Worm (Caenorhabditis elegans) whole organism, midembryonic: ENCODE results near the gene rtfo-1.

Source experiments
- T22C8.4 ChIP-seq: fragments of 200-800 bp; sonication (Bioruptor generic); IDR thresholded peaks from 2 replicates; pipeline ENCODE4 v1.3.6; 2022; ENCODE audit warnings: missing genetic modification characterization, missing compliant biosample characterization
- cog-1 ChIP-seq: sonication (generic microtip); optimal IDR thresholded peaks from 2 replicates; lab custom pipeline; 2016; ENCODE audit warnings: missing genetic modification characterization, missing compliant biosample characterization
- flt-1 ChIP-seq: fragments of 200-800 bp; sonication (Bioruptor generic); IDR thresholded peaks from 2 replicates; pipeline ENCODE4 v1.3.6; 2022; ENCODE audit warnings: missing genetic modification characterization, missing compliant biosample characterization
- klf-2 ChIP-seq: fragments of 200-800 bp; sonication (Bioruptor generic); conservative IDR thresholded peaks from 2 replicates; pipeline ENCODE4 v1.3.6; 2022; ENCODE audit warnings: missing genetic modification reagents, missing genetic modification characterization, missing compliant biosample characterization
- med-1 ChIP-seq: sonication (generic microtip); optimal IDR thresholded peaks from 2 replicates; lab custom pipeline; 2017; ENCODE audit warnings: missing genetic modification characterization, mild to moderate bottlenecking, missing compliant biosample characterization, antibody characterized with exemption, missing genetic modification reagents; ENCODE audit not compliant: insufficient read depth
- ref-1 ChIP-seq: fragments of 200-800 bp; sonication (Bioruptor generic); conservative IDR thresholded peaks from 2 replicates; pipeline ENCODE4 v1.3.6; 2022; ENCODE audit warnings: missing genetic modification reagents, missing genetic modification characterization, missing compliant biosample characterization
- tab-1 ChIP-seq: fragments of 200-800 bp; sonication (Bioruptor generic); IDR thresholded peaks from 2 replicates; pipeline ENCODE4 v1.3.6; 2022; ENCODE audit warnings: missing genetic modification characterization, missing compliant biosample characterization
- ztf-23 ChIP-seq: fragments of 200-800 bp; sonication (Bioruptor generic); IDR thresholded peaks from 2 replicates; pipeline ENCODE4 v1.3.6; 2022; ENCODE audit warnings: missing genetic modification reagents, missing genetic modification characterization, missing compliant biosample characterization
- ztf-29 ChIP-seq: fragments of 200-800 bp; sonication (Bioruptor generic); IDR thresholded peaks from 2 replicates; pipeline ENCODE4 v1.3.6; 2022; ENCODE audit warnings: missing genetic modification reagents, missing genetic modification characterization, missing compliant biosample characterization

Gene rtfo-1

DNA sequence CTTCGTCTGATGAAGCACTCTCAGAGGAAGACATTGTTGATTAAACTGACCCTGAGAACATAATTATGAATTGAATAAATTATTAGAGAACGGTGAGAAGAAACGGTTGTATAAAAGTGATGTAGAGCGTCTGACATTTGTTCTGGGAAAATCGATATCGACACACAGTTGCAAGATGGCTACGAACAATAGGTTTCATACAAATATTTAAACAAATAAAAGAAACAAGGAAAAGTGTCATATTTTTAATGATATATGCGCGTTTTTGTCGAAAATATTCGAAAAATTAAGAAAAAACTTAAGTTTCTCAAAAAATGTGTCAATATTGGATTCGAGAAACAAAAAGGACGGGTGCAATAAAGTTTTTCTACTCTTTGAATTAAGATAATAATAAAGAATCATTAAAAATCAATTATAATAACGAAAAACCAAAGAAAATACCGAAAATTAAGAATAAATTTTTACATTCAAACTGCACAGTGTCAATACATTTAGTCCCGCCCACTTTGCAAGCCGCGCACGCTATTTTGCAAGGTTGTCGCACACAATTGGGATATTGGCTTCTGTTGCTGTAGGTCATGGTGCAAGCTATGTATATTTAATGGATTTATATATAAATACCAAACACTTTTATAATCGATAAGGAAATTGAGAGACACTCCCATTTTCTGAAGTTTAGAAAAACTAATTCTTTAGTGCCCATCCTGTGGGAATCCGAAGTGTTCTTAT lies at the start of gene rtfo-1:
Gene rtfo-1 (minus strand): TSS at position 51 of the 729 bp plus-strand sequence.
- peak; percentile 89 for TF ChIP-seq med-1
- peak; percentile 82 for TF ChIP-seq ztf-23
- peak; percentile 55 for TF ChIP-seq cog-1
- TF ChIP-seq ref-1 (GFP tag; lab: Robert Waterston, UW): no peak
- TF ChIP-seq ztf-29: peak; percentile 80; the same call in 1 of the 2 replicates
- TF ChIP-seq T22C8.4 (GFP tag; lab: Robert Waterston, UW): no peak
- peak; percentile 84 for TF ChIP-seq flt-1 (GFP tag; lab: Robert Waterston, UW)
- TF ChIP-seq klf-2 (GFP tag; lab: Robert Waterston, UW): 0 out of 2 replicates have a peak, but pooled peaks have one; percentile 34

ce11 chrV:9630944-9631343 lies 48.5 kb upstream of the rtfo-1 start, which contains the start of gene T06E4.5:
T06E4.5 (plus strand) TSS chrV:9631244.
- TF ChIP-seq ref-1 (GFP tag; lab: Robert Waterston, UW) (no peak), ztf-23 (no peak), T22C8.4 (GFP tag; lab: Robert Waterston, UW) (no peak), tab-1 (no peak), med-1 (no peak), klf-2 (GFP tag; lab: Robert Waterston, UW) (no peak), ztf-29 (no peak), cog-1 (no peak), flt-1 (GFP tag; lab: Robert Waterston, UW) (no peak)

DNA sequence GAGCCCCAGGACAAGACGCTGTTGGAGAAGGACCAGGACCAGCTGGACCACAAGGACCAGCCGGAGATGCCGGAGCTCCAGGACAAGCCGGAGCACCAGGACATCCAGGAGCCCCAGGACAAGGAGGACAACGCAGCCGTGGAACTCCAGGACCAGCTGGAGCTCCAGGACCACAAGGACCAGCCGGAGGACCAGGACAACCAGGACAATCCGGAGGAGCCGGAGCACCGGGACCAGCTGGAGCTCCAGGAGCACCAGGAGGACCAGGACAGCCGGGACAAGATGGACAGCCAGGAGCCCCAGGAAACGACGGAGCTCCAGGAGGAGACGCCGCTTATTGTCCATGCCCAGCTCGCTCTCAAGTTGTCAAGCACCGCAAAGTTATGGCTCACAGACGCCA lies 48.1 kb upstream of the rtfo-1 start:
- TF ChIP-seq tab-1: no peak
- no peak for TF ChIP-seq ref-1 (GFP tag; lab: Robert Waterston, UW)
- no peak for TF ChIP-seq klf-2 (GFP tag; lab: Robert Waterston, UW)
- no peak for TF ChIP-seq T22C8.4 (GFP tag; lab: Robert Waterston, UW)
- no peak for TF ChIP-seq cog-1
- no peak for TF ChIP-seq med-1
- no peak for TF ChIP-seq flt-1 (GFP tag; lab: Robert Waterston, UW)
- TF ChIP-seq ztf-29: no peak
- no peak for TF ChIP-seq ztf-23

ce11 chrV:9629643-9630042 lies 47.2 kb upstream of the rtfo-1 start, which contains the start of gene col-146:
col-146 (plus strand) TSS chrV:9629943.
- no peak for TF ChIP-seq tab-1
- TF ChIP-seq flt-1 (GFP tag; lab: Robert Waterston, UW): no peak
- no peak for TF ChIP-seq ref-1 (GFP tag; lab: Robert Waterston, UW)
- TF ChIP-seq T22C8.4 (GFP tag; lab: Robert Waterston, UW): no peak
- no peak for TF ChIP-seq med-1
- no peak for TF ChIP-seq cog-1
- no peak for TF ChIP-seq ztf-23
- no peak for TF ChIP-seq ztf-29
- TF ChIP-seq klf-2 (GFP tag; lab: Robert Waterston, UW): no peak

DNA sequence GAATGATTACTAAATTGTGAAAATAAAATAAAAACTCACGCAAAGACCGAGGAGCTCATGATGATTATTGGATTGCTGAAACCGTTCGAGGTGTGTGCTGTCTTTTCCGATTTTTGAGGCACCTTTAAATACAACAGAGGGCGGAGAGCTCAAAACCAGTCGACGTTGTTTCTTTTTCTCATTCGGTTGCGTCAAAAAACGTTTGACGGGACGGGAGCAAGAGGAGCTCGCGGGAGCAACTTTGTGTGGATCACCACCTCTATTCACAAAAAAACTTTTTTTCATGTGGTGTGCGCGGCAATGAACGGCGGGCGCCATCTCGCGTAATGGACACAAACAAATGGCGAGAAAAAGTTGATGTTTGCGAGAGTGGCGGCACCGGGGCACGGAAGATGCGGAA lies 46.7 kb upstream of the rtfo-1 start, which contains the start of gene idpc-3:
Gene idpc-3 (minus strand): TSS at position 101 of the 400 bp plus-strand sequence.
- TF ChIP-seq tab-1: no peak
- no peak for TF ChIP-seq med-1
- no peak for TF ChIP-seq T22C8.4 (GFP tag; lab: Robert Waterston, UW)

DNA sequence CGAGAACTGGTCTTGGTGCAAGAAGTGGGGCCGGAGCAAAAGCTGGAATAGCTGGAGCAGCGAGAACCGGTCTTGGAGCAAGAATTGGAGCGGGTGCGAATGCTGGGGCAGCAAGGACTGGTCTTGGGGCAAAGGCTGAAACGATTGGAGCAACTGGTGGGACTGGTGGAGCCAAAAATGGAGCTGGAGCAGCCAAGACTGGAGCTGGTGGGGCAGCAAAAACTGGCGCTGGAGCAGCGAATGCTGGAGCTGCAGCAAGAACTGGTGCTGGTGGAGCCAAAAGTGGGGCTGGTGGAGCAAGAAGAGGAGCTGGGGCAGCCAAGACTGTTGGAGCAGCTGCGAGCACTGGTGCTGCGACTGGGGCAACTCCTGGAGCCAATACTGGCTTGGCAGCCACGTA lies 46.2 kb upstream of the rtfo-1 start:
- TF ChIP-seq med-1: no peak
- no peak for TF ChIP-seq flt-1 (GFP tag; lab: Robert Waterston, UW)
- no peak for TF ChIP-seq cog-1
- TF ChIP-seq tab-1: no peak
- TF ChIP-seq ztf-29: no peak
- no peak for TF ChIP-seq ref-1 (GFP tag; lab: Robert Waterston, UW)
- TF ChIP-seq klf-2 (GFP tag; lab: Robert Waterston, UW): no peak
- no peak for TF ChIP-seq ztf-23
- no peak for TF ChIP-seq T22C8.4 (GFP tag; lab: Robert Waterston, UW)

DNA sequence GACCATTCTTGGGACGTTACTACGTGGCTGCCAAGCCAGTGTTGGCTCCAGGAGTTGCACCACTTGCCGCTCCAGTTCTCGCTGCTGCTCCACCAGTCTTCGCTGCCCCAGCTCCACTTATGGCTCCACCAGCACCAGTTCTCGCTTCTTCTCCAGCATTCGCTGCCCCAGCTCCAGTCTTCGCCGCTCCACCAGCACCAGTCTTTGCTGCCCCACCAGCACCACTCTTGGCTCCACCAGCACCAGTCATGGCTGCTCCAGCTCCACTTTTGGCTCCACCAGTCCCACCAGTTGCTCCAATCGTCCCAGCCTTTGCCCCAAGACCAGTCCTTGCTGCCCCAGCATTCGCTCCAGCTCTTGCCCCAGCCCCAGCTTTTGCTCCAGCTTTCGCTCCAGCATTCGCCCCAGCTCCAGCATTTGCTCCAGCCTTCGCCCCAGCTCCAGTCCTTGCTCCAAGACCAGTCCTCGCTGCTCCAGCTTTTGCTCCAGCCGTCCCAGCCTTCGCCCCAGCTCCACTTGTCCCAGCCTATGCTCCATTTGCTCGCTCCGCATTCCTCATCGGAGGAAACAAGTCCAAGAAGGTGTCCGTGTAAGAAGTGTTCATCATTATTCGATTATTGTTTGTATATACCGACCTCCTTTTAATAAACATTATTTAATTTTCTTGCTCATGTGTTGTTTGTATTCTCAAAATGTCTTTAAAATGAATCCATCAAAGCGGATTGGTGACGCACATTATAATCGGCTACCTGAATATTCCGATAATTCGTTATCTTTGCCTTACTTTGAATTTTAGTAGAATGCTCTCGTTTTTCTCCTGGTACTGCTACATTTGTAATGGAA lies 43.4 kb upstream of the rtfo-1 start, which contains the start of gene T06E4.7:
Gene T06E4.7 (plus strand): TSS at position 793 of the 843 bp plus-strand sequence.
- no peak for TF ChIP-seq flt-1 (GFP tag; lab: Robert Waterston, UW)
- no peak for TF ChIP-seq ref-1 (GFP tag; lab: Robert Waterston, UW)
- TF ChIP-seq cog-1: no peak
- TF ChIP-seq klf-2 (GFP tag; lab: Robert Waterston, UW): no peak
- no peak for TF ChIP-seq med-1
- no peak for TF ChIP-seq T22C8.4 (GFP tag; lab: Robert Waterston, UW)
- TF ChIP-seq tab-1: no peak; the same call in 1 of the 2 replicates
- TF ChIP-seq ztf-29: no peak
- no peak for TF ChIP-seq ztf-23

ce11 chrV:9625122-9625521 lies 42.7 kb upstream of the rtfo-1 start, which contains the start of gene idpc-4:
idpc-4 (plus strand) TSS chrV:9625422.
- no peak for TF ChIP-seq ztf-23

ce11 chrV:9622834-9623233 lies 40.4 kb upstream of the rtfo-1 start, which contains the start of gene idpc-5:
idpc-5 (minus strand) TSS chrV:9622934.
- no peak for TF ChIP-seq cog-1
- TF ChIP-seq flt-1 (GFP tag; lab: Robert Waterston, UW): no peak
- no peak for TF ChIP-seq klf-2 (GFP tag; lab: Robert Waterston, UW)
- no peak for TF ChIP-seq T22C8.4 (GFP tag; lab: Robert Waterston, UW)
- TF ChIP-seq med-1: no peak
- TF ChIP-seq ztf-29: no peak
- no peak for TF ChIP-seq ztf-23

DNA sequence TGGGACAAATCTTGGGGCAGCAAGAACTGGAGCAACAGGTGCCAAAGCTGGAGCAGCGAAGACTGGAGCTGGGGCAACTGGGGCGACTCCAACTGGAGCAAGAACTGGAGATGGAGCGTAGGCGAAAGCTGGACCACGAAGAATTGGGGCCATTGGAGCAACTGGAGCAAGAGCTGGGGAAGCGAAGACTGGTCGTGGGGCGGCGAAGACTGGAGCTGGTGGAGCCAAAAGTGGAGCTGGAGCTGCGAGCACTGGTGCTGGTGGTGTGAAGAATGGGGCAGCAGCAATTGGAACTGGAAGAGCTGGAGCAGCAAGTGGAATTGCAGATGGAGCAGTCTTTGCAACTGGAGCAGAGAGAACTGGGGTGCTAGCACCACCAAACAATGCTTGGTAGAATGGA lies 39.9 kb upstream of the rtfo-1 start:
- 0 out of 2 replicates have a peak, but pooled peaks have one; percentile 30 for TF ChIP-seq ztf-23
